Worm (Caenorhabditis elegans) whole organism, L4 larva: ENCODE results near the gene aptf-3.

Experiments
- D1046.2 ChIP-seq: fragments of 200-800 bp; sonication (Bioruptor generic); IDR thresholded peaks from 2 replicates; pipeline ENCODE4 v1.3.6; 2022; ENCODE audit warnings: missing genetic modification characterization, missing compliant biosample characterization
- T26A8.4 ChIP-seq: fragments of 200-800 bp; sonication (Bioruptor generic); IDR thresholded peaks from 2 replicates; pipeline ENCODE4 v1.3.6; 2022; ENCODE audit warnings: missing genetic modification characterization, missing compliant biosample characterization
- aha-1 ChIP-seq: fragments of 150-350 bp; peaks from one replicate; lab custom pipeline; 2014; ENCODE audit warnings: missing biosample characterization, missing genetic modification characterization
- ama-1 ChIP-seq: fragments of 150-350 bp; optimal IDR thresholded peaks from 2 replicates; lab custom pipeline; 2014; ENCODE audit warnings: inconsistent platforms, mixed read lengths
- daf-12 ChIP-seq: fragments of 150-350 bp; optimal IDR thresholded peaks from 2 replicates; lab custom pipeline; 2014; ENCODE audit warnings: missing biosample characterization, missing genetic modification reagents, missing genetic modification characterization
- mdt-29 ChIP-seq: fragments of 200-800 bp; sonication (Bioruptor generic); IDR thresholded peaks from 2 replicates; pipeline ENCODE4 v1.3.6; 2022; ENCODE audit warnings: missing genetic modification reagents, missing genetic modification characterization, missing compliant biosample characterization
- nhr-11 ChIP-seq: fragments of 150-350 bp; optimal IDR thresholded peaks from 2 replicates; lab custom pipeline; 2014; ENCODE audit warnings: missing biosample characterization, missing genetic modification characterization
- nhr-77 ChIP-seq: fragments of 150-350 bp; optimal IDR thresholded peaks from 2 replicates; lab custom pipeline; 2014; ENCODE audit warnings: missing biosample characterization, missing genetic modification characterization
- set-16 ChIP-seq: fragments of 200-800 bp; sonication (Bioruptor generic); IDR thresholded peaks from 2 replicates; pipeline ENCODE4 v1.3.6; 2022; ENCODE audit warnings: missing genetic modification reagents, missing genetic modification characterization, missing compliant biosample characterization
- unc-62 ChIP-seq, 3 experiments: fragments of 150-350 bp in 1 of 3; sonication (generic microtip); optimal IDR thresholded peaks in 2 of 3; peaks in 1 of 3; 1 replicate in 1 of 3; 2 replicates in 2 of 3; lab custom pipeline; 2014 to 2017; ENCODE audit warnings: missing biosample characterization in 3 of 3, missing genetic modification characterization in 3 of 3, missing genetic modification reagents in 3 of 3, missing genotype in 1 of 3

ce11 chrII:8575184-8575583, 18.8 kb upstream of the aptf-3 start, which contains the start of gene puf-5:
- TF ChIP-seq nhr-77 (tag; lab: Kevin White, UChicago) = no peak
- TF ChIP-seq daf-12 = no peak
- TF ChIP-seq aha-1 (tag; lab: Kevin White, UChicago) = no peak
- TF ChIP-seq unc-62 (GFP tag; optimal IDR thresholded peaks at IDR 0.05 in 1 of 2; lab: Kevin White, UChicago) = no peak
- no peak for TF ChIP-seq unc-62 (tag; optimal IDR thresholded peaks at IDR 0.05; lab: Kevin White, UChicago)
- TF ChIP-seq T26A8.4 = no peak
- no peak for TF ChIP-seq ama-1
- no peak for TF ChIP-seq set-16 (GFP tag; lab: Robert Waterston, UW)
- no peak for TF ChIP-seq D1046.2 (GFP tag; lab: Robert Waterston, UW)
- TF ChIP-seq nhr-11 (tag; lab: Kevin White, UChicago) = no peak
- no peak for TF ChIP-seq mdt-29 (GFP tag; lab: Robert Waterston, UW)
